Fruit fly (Drosophila melanogaster) whole organism, wandering third instar larva: Measurements from ENCODE around the gene CG9672.

Experiments used
- pan ChIP-seq: fragments of >200 bp; optimal IDR thresholded peaks from 2 replicates; lab custom pipeline; 2017
- rgr ChIP-seq: fragments of 200-800 bp; sonication (Bioruptor generic); optimal IDR thresholded peaks from 3 replicates; lab custom pipeline; 2016; ENCODE audit warnings: missing biosample characterization, mild to moderate bottlenecking, missing genetic modification characterization

DNA sequence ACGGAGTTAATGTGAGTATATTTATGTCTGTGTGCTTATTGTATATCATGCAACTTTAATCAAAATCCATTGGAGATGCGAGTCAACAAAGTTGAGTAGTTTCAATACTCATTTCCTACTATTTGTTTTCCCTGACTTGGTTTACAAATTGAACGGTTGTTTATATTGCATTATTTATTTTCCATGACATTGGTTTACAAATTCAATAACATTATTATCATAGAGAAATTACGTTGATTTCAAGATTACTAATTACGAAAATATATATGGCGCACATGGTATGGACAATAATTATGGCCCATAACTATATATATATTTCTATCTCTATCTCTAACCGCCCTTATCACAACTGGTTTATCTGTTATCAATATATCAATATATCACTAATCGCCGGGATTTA is 46.0 kb downstream of the CG9672 start:
- TF ChIP-seq pan (lab: Kevin White, UChicago): no peak
- no peak for TF ChIP-seq rgr (GFP tag; lab: Kevin White, UChicago)
